Worm (Caenorhabditis elegans): ENCODE data around the gene col-128.

Gene col-128

ce11 chrIV:11522225-11522952 lies 29.4 kb downstream of the col-128 start:
- TF ChIP-seq W03F9.2 (tag; optimal IDR thresholded peaks at IDR 0.05) (peak; percentile 22), dao-5 (tag; optimal IDR thresholded peaks at IDR 0.05) (no peak)

DNA sequence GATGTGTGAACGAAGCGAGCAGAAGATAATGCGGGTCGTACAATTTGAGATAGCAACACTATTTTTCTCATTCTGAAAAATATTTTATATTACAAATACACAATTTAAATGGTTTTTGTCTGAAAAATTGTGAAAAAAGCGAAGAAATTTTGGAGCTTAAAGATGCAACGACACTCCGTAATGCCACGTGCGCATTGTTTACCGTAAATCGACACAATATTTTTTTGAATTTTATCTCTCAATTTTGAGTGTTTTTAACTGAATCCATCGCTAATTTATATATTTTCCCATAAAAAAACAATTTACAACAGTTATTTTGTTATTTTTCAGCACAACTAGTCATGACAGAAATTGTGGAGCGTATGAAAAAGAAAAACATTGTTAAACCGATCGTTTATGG lies 30.8 kb downstream of the col-128 start, which contains the start of the genes M04B2.4 and gfl-1:
Gene M04B2.4, minus strand, starts transcription at position 72 of the 400 bp plus-strand sequence.
Gene gfl-1, plus strand, starts transcription at position 331 of the 400 bp plus-strand sequence.
- TF ChIP-seq dao-5 (tag; optimal IDR thresholded peaks at IDR 0.05) (no peak), him-1 (tag; optimal IDR thresholded peaks at IDR 0.05) (no peak), W03F9.2 (tag; optimal IDR thresholded peaks at IDR 0.05) (no peak)

DNA sequence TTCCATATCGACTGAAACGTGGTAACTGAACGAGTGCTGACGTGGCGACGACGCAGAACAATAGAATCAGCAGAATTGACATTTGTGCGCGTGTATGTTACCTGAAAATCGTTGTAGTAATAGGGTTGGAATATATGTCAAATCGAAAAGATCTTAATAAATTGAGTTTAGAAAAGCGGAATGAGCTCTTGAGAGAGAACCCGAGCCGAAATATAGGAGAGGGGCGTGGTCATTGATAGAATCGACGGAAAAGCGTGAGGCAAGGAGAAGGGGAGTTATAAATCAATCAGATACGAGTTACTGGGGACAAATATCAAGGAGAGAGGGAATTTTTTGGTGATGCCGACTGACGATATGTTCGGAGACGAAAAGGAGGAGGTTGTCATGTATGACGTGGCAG lies 41.1 kb downstream of the col-128 start, which contains the start of gene M04B2.6:
Gene M04B2.6, minus strand, starts transcription at position 101 of the 400 bp plus-strand sequence.
- TF ChIP-seq dao-5 (tag; optimal IDR thresholded peaks at IDR 0.05) (no peak), him-1 (tag; optimal IDR thresholded peaks at IDR 0.05) (no peak), W03F9.2 (tag; optimal IDR thresholded peaks at IDR 0.05) (no peak)

ce11 chrIV:11504416-11504815 lies 47.3 kb downstream of the col-128 start, which contains the start of gene twk-25:
Gene twk-25, plus strand, starts transcription at chrIV:11504716.
- no peak for TF ChIP-seq dao-5 (tag; optimal IDR thresholded peaks at IDR 0.05)

- no peak for TF ChIP-seq W03F9.2 (tag; optimal IDR thresholded peaks at IDR 0.05)
These were observed 48.1 kb downstream of the col-128 start for ce11 chrIV:11503654-11504053.

DNA sequence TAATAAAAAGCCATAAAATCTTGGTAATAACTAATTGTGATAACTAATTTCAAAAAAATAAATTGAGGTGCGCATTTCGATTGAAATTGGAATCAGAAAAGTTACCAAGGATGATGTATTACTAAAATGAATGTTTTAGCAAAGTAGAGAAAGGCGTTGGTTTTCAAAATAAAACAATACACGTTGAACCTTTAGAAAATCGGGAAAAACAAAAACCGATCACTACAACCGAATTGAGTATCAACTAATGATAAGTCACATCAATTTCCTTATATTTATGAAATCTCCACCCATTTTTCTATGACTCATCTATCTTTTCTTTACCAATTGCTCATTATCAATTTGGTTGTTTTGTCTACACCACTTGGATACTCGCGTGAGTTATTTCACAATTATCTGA lies 51.3 kb downstream of the col-128 start, which contains the start of gene H21P03.10:
Gene H21P03.10, plus strand, starts transcription at position 301 of the 400 bp plus-strand sequence.
- TF ChIP-seq him-1 (tag; optimal IDR thresholded peaks at IDR 0.05): no peak
- TF ChIP-seq dao-5 (tag; optimal IDR thresholded peaks at IDR 0.05): no peak
- TF ChIP-seq W03F9.2 (tag; optimal IDR thresholded peaks at IDR 0.05): no peak

Measured in whole organism, L4/young adult.